Worm (Caenorhabditis elegans) whole organism, L4 larva: ENCODE results near the gene nhx-5.

Experiments used
- mep-1 ChIP-seq: fragments of 150-350 bp; sonication (generic microtip); optimal IDR thresholded peaks from 3 replicates; lab custom pipeline; 2014; ENCODE audit warnings: missing biosample characterization, missing genetic modification characterization
- nhr-25 ChIP-seq: sonication (generic microtip); optimal IDR thresholded peaks from 2 replicates; lab custom pipeline; 2017; ENCODE audit warnings: missing genetic modification characterization, mild to moderate bottlenecking, missing compliant biosample characterization, antibody characterized with exemption, moderate library complexity, borderline replicate concordance; ENCODE audit not compliant: insufficient read depth
- tra-1 ChIP-seq: fragments of 200-800 bp; sonication (Bioruptor generic); IDR thresholded peaks from 2 replicates; pipeline ENCODE4 v1.3.6; 2022; ENCODE audit warnings: missing genetic modification reagents, missing genetic modification characterization, missing compliant biosample characterization
- vab-7 ChIP-seq: fragments of 200-800 bp; sonication (Bioruptor generic); IDR thresholded peaks from 2 replicates; pipeline ENCODE4 v1.3.6; 2022; ENCODE audit warnings: missing genetic modification reagents, missing genetic modification characterization, missing compliant biosample characterization

ce11 chrX:10629117-10629516 is 52.4 kb downstream of the nhx-5 start:
- TF ChIP-seq nhr-25 (tag; lab: Kevin White, UChicago), result no peak
- TF ChIP-seq mep-1 (tag; lab: Kevin White, UChicago), result no peak
- TF ChIP-seq vab-7 (GFP tag; lab: Robert Waterston, UW), result no peak
- TF ChIP-seq tra-1, result no peak
